Fruit fly (Drosophila melanogaster) whole organism, embryonic: ENCODE data around the gene CG18747.

Source experiments
- Adf1 ChIP-seq: fragments of 200-800 bp; sonication (Bioruptor generic); IDR thresholded peaks from 2 replicates; pipeline ENCODE4 v1.3.6; 2022; ENCODE audit warnings: missing biosample characterization, missing genetic modification characterization
- CG10321 ChIP-seq: fragments of 200-800 bp; sonication (Bioruptor generic); IDR thresholded peaks from 2 replicates; pipeline ENCODE4 v1.3.6; 2022; ENCODE audit warnings: missing biosample characterization, missing genetic modification characterization
- CG10462 ChIP-seq: fragments of 200-800 bp; sonication (Bioruptor generic); optimal IDR thresholded peaks from 2 replicates; lab custom pipeline; 2016; ENCODE audit warnings: missing biosample characterization, missing genetic modification characterization
- CG11504 ChIP-seq: fragments of 200-800 bp; sonication (Bioruptor generic); optimal IDR thresholded peaks from 3 replicates; lab custom pipeline; 2019; ENCODE audit warnings: missing biosample characterization, mild to moderate bottlenecking, missing genetic modification characterization, moderate library complexity
- CG12299 ChIP-seq: fragments of 200-800 bp; sonication (Bioruptor generic); optimal IDR thresholded peaks from 2 replicates; lab custom pipeline; 2018; ENCODE audit warnings: missing biosample characterization, mild to moderate bottlenecking, missing genetic modification characterization
- CG13287 ChIP-seq: fragments of 200-800 bp; sonication (Bioruptor generic); IDR thresholded peaks from 2 replicates; pipeline ENCODE4 v1.3.6; 2022; ENCODE audit warnings: missing biosample characterization, missing genetic modification characterization; ENCODE audit not compliant: partially characterized antibody
- CG13894 ChIP-seq: fragments of 200-800 bp; sonication (Bioruptor generic); optimal IDR thresholded peaks from 3 replicates; lab custom pipeline; 2018; ENCODE audit warnings: missing biosample characterization, mild to moderate bottlenecking, missing genetic modification characterization, moderate library complexity
- CG15269 ChIP-seq: fragments of 200-800 bp; sonication (Bioruptor generic); optimal IDR thresholded peaks from 2 replicates; lab custom pipeline; 2018; ENCODE audit warnings: missing biosample characterization, mild to moderate bottlenecking, missing genetic modification characterization, moderate library complexity
- CG15479 ChIP-seq: fragments of 200-800 bp; sonication (Bioruptor generic); optimal IDR thresholded peaks from 3 replicates; lab custom pipeline; 2019; ENCODE audit warnings: missing biosample characterization, mild to moderate bottlenecking, missing genetic modification characterization, moderate library complexity
- CG1832 ChIP-seq: fragments of 200-800 bp; sonication (Bioruptor generic); optimal IDR thresholded peaks from 2 replicates; lab custom pipeline; 2017; ENCODE audit warnings: missing biosample characterization, mild to moderate bottlenecking, missing genetic modification characterization, inconsistent platforms
- CG31365 ChIP-seq: fragments of 200-800 bp; sonication (Bioruptor generic); optimal IDR thresholded peaks from 2 replicates; lab custom pipeline; 2018; ENCODE audit warnings: missing biosample characterization, mild to moderate bottlenecking, missing genetic modification characterization
- CG3163 ChIP-seq: fragments of 200-800 bp; sonication (Bioruptor generic); optimal IDR thresholded peaks from 3 replicates; lab custom pipeline; 2016; ENCODE audit warnings: missing biosample characterization, missing genetic modification characterization
- CG33557 ChIP-seq: fragments of 200-800 bp; sonication (Bioruptor generic); optimal IDR thresholded peaks from 2 replicates; lab custom pipeline; 2019; ENCODE audit warnings: missing biosample characterization, mild to moderate bottlenecking, missing genetic modification characterization, moderate library complexity
- CG3847 ChIP-seq: fragments of 200-800 bp; sonication (Bioruptor generic); IDR thresholded peaks from 2 replicates; pipeline ENCODE4 v1.3.6; 2022; ENCODE audit warnings: missing biosample characterization, missing genetic modification characterization
- CG4404 ChIP-seq: fragments of 200-800 bp; sonication (Bioruptor generic); IDR thresholded peaks from 2 replicates; pipeline ENCODE4 v1.3.6; 2022; ENCODE audit warnings: missing biosample characterization, missing genetic modification characterization
- CG6854 ChIP-seq: fragments of 200-800 bp; sonication (Bioruptor generic); optimal IDR thresholded peaks from 3 replicates; lab custom pipeline; 2017; ENCODE audit warnings: missing biosample characterization, mild to moderate bottlenecking, missing genetic modification characterization
- CG7372 ChIP-seq: fragments of 200-800 bp; sonication (Bioruptor generic); IDR thresholded peaks from 2 replicates; pipeline ENCODE4 v1.3.6; 2022; ENCODE audit warnings: missing biosample characterization, missing genetic modification characterization
- CG9932 ChIP-seq: fragments of 200-800 bp; sonication (Bioruptor generic); IDR thresholded peaks from 2 replicates; pipeline ENCODE4 v1.3.6; 2022; ENCODE audit warnings: missing biosample characterization, missing genetic modification characterization
- Deaf1 ChIP-seq: fragments of 200-800 bp; optimal IDR thresholded peaks from 3 replicates; lab custom pipeline; 2019; ENCODE audit warnings: missing biosample characterization, mild to moderate bottlenecking, missing genetic modification characterization, moderate library complexity
- Dek ChIP-seq: fragments of 200-800 bp; sonication (Bioruptor generic); optimal IDR thresholded peaks from 3 replicates; lab custom pipeline; 2019; ENCODE audit warnings: missing biosample characterization, mild to moderate bottlenecking, missing genetic modification characterization, moderate library complexity
- Ets65A ChIP-seq: fragments of 200-800 bp; sonication (Bioruptor generic); peaks from one replicate; lab custom pipeline; 2016; ENCODE audit warnings: missing biosample characterization, missing genetic modification characterization
- HLH3B ChIP-seq: fragments of 200-800 bp; sonication (Bioruptor generic); IDR thresholded peaks from 2 replicates; pipeline ENCODE4 v1.3.6; 2022; ENCODE audit warnings: missing biosample characterization, missing genetic modification characterization
- HLH4C ChIP-seq: fragments of 200-800 bp; sonication (Bioruptor generic); IDR thresholded peaks from 3 replicates; pipeline ENCODE4 v1.3.6; 2022; ENCODE audit warnings: missing biosample characterization, missing genetic modification characterization; ENCODE audit not compliant: partially characterized antibody
- HmgD ChIP-seq: fragments of 200-800 bp; sonication (Bioruptor generic); optimal IDR thresholded peaks from 3 replicates; lab custom pipeline; 2016; ENCODE audit warnings: missing biosample characterization, missing genetic modification characterization
- Hmr ChIP-seq: fragments of 200-800 bp; sonication (Bioruptor generic); optimal IDR thresholded peaks from 3 replicates; lab custom pipeline; 2017; ENCODE audit warnings: mild to moderate bottlenecking, missing biosample characterization, missing genetic modification reagents, missing genetic modification characterization
- Hmx ChIP-seq: fragments of 200-800 bp; sonication (Bioruptor generic); optimal IDR thresholded peaks from 2 replicates; lab custom pipeline; 2016; ENCODE audit warnings: missing biosample characterization, missing genetic modification characterization
- Lhr ChIP-seq: fragments of 200-800 bp; sonication (Bioruptor generic); optimal IDR thresholded peaks from 3 replicates; lab custom pipeline; 2017; ENCODE audit warnings: mild to moderate bottlenecking, missing biosample characterization, missing genetic modification reagents, missing genetic modification characterization
- Max ChIP-seq: fragments of 200-800 bp; sonication (Bioruptor generic); optimal IDR thresholded peaks from 2 replicates; lab custom pipeline; 2016; ENCODE audit warnings: missing biosample characterization, mild to moderate bottlenecking, missing genetic modification characterization
- Meics ChIP-seq: fragments of 200-800 bp; sonication (Bioruptor generic); optimal IDR thresholded peaks from 2 replicates; lab custom pipeline; 2017; ENCODE audit warnings: missing biosample characterization, mild to moderate bottlenecking, missing genetic modification characterization
- Oli ChIP-seq: fragments of 200-800 bp; sonication (Bioruptor generic); optimal IDR thresholded peaks from 2 replicates; lab custom pipeline; 2018; ENCODE audit warnings: missing biosample characterization, mild to moderate bottlenecking, missing genetic modification characterization, moderate library complexity
- Trl ChIP-seq, 3 experiments: fragments of >200 bp in 2 of 3; fragments of 200-800 bp in 1 of 3; sonication (Bioruptor generic) in 1 of 3; optimal IDR thresholded peaks; 2 replicates in 1 of 3; 3 replicates in 2 of 3; lab custom pipeline; 2016 to 2017; ENCODE audit warnings: missing biosample characterization in 1 of 3, missing genetic modification characterization in 1 of 3
- abd-A ChIP-seq: fragments of 200-800 bp; sonication (Bioruptor generic); optimal IDR thresholded peaks from 3 replicates; lab custom pipeline; 2019; ENCODE audit warnings: missing biosample characterization, mild to moderate bottlenecking, missing genetic modification characterization, moderate library complexity
- bab2 ChIP-seq: fragments of 200-800 bp; sonication (Bioruptor generic); optimal IDR thresholded peaks from 2 replicates; lab custom pipeline; 2016; ENCODE audit warnings: missing biosample characterization, missing genetic modification characterization
- br ChIP-seq: fragments of >200 bp; optimal IDR thresholded peaks from 2 replicates; lab custom pipeline; 2017
- bsh ChIP-seq, 2 experiments: fragments of 200-800 bp; sonication (Bioruptor generic); optimal IDR thresholded peaks; 2 replicates each; lab custom pipeline; 2017 to 2018; ENCODE audit warnings: mild to moderate bottlenecking in 2 of 2, missing biosample characterization in 2 of 2, missing genetic modification characterization in 2 of 2, moderate library complexity in 1 of 2
- chinmo ChIP-seq: fragments of 200-800 bp; sonication (Bioruptor generic); IDR thresholded peaks from 4 replicates; pipeline ENCODE4 v1.3.6; 2022; ENCODE audit warnings: missing biosample characterization, missing genetic modification characterization; ENCODE audit not compliant: partially characterized antibody
- klu ChIP-seq: fragments of 200-800 bp; sonication (Bioruptor generic); IDR thresholded peaks from 2 replicates; pipeline ENCODE4 v1.3.6; 2022; ENCODE audit warnings: missing biosample characterization, missing genetic modification characterization
- maf-S ChIP-seq: fragments of 200-800 bp; sonication (Bioruptor generic); optimal IDR thresholded peaks from 2 replicates; lab custom pipeline; 2016; ENCODE audit warnings: missing biosample characterization, missing genetic modification characterization
- pho ChIP-seq: fragments of 200-800 bp; sonication (Bioruptor generic); optimal IDR thresholded peaks from 2 replicates; lab custom pipeline; 2016; ENCODE audit warnings: missing biosample characterization, missing genetic modification characterization
- pita ChIP-seq: fragments of 200-800 bp; sonication (Bioruptor generic); optimal IDR thresholded peaks from 2 replicates; lab custom pipeline; 2017; ENCODE audit warnings: missing biosample characterization, mild to moderate bottlenecking, missing genetic modification characterization
- scrt ChIP-seq: fragments of 200-800 bp; sonication (Bioruptor generic); optimal IDR thresholded peaks from 2 replicates; lab custom pipeline; 2018; ENCODE audit warnings: missing biosample characterization, mild to moderate bottlenecking, missing genetic modification characterization, moderate library complexity
- trem ChIP-seq: fragments of 200-800 bp; optimal IDR thresholded peaks from 3 replicates; lab custom pipeline; 2019; ENCODE audit warnings: missing biosample characterization, mild to moderate bottlenecking, missing genetic modification characterization, moderate library complexity
- ttk ChIP-seq: fragments of 200-800 bp; sonication (Bioruptor generic); IDR thresholded peaks from 2 replicates; pipeline ENCODE4 v2.1.2; 2022; ENCODE audit warnings: missing biosample characterization, missing genetic modification characterization
- vnd ChIP-seq: fragments of 200-800 bp; sonication (Bioruptor generic); IDR thresholded peaks from 3 replicates; pipeline ENCODE4 v1.3.6; 2022; ENCODE audit warnings: missing biosample characterization, missing genetic modification characterization; ENCODE audit not compliant: partially characterized antibody
- vvl ChIP-seq: fragments of 200-800 bp; sonication (Bioruptor generic); IDR thresholded peaks from 2 replicates; pipeline ENCODE4 v1.3.6; 2022; ENCODE audit warnings: missing biosample characterization, missing genetic modification characterization
- wek ChIP-seq: fragments of 200-800 bp; sonication (Bioruptor generic); optimal IDR thresholded peaks from 3 replicates; lab custom pipeline; 2018; ENCODE audit warnings: missing biosample characterization, mild to moderate bottlenecking, missing genetic modification characterization, moderate library complexity
- zen2 ChIP-seq: fragments of 200-800 bp; sonication (Bioruptor generic); IDR thresholded peaks from 3 replicates; pipeline ENCODE4 v1.3.6; 2022; ENCODE audit warnings: missing biosample characterization, missing genetic modification characterization; ENCODE audit not compliant: partially characterized antibody

CG18747 gene

DNA sequence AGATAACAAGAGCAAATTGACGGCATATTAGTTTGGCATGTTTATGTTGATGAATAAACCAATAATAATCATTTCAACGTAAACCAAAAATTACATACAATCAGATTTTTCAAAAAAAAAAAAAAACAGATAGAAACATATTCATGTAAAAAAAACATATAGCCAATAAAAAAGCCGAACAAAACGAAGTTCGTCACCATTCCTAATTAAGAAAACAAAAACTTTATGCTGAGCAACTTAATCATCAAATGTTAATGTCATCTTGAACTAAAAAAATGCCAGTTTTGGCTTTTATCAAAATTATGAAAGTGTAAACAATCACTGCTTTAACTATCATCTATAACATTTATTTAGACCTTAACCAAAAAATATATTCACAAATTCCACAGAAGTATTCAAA is 25.4 kb downstream of the CG18747 start, which contains the start of gene CG10919:
CG10919 (plus strand) TSS at position 301 of the 400 bp plus-strand sequence.
- TF ChIP-seq CG4404 (GFP tag; lab: Robert Waterston, UW) (no peak), CG7372 (GFP tag; lab: Robert Waterston, UW) (no peak), Hmx (GFP tag; lab: Kevin White, UChicago) (no peak), CG6854 (GFP tag; lab: Kevin White, UChicago) (no peak)

DNA sequence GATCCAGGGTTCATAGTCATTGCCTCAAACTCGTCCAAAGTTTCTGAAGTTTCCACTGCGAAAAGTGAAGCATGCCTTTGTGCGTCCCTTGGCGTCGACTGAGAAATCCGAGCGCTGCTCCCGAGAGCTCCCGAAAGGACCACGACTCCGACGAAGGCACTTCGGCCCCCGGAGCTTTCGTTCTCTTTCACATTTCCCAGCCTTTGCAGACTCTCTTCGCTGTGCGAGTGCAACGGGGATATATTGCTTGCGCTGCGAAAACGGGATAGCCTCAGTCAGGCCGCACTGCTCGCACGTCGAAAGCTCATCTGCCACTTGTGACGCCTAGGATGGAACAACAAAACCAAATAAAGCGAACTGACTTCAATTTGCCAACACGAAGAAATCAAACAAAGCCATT is 29.7 kb downstream of the CG18747 start:
- TF ChIP-seq abd-A (tag; lab: Kevin White, UChicago) (peak; percentile 15), Ets65A (GFP tag; lab: Kevin White, UChicago) (peak; percentile 28), CG13894 (tag; lab: Kevin White, UChicago) (peak; percentile 1), maf-S (GFP tag; lab: Kevin White, UChicago) (no peak), HLH3B (no peak), zen2 (GFP tag; lab: Robert Waterston, UW) (peak; percentile 15; the same call in 1 of the 3 replicates), Trl (optimal IDR thresholded peaks at IDR 0.05; lab: Kevin White, UChicago) (peak; percentile 15 to 21), Trl (GFP tag; optimal IDR thresholded peaks at IDR 0.05; lab: Kevin White, UChicago) (no peak), Lhr (GFP tag; lab: Kevin White, UChicago) (no peak), bsh (GFP tag; optimal IDR thresholded peaks at IDR 0.05; lab: Kevin White, UChicago) (no peak), scrt (GFP tag; lab: Kevin White, UChicago) (peak; percentile 19), chinmo (GFP tag; lab: Robert Waterston, UW) (0 out of 4 replicates have a peak, but pooled peaks have one; percentile 21), CG3163 (GFP tag; lab: Kevin White, UChicago) (peak; percentile 97), Max (GFP tag; lab: Kevin White, UChicago) (no peak), CG15479 (GFP tag; lab: Kevin White, UChicago) (no peak), Dek (no peak), HLH4C (GFP tag; lab: Robert Waterston, UW) (no peak), bab2 (GFP tag; lab: Kevin White, UChicago) (no peak), CG12299 (tag; lab: Kevin White, UChicago) (no peak), klu (no peak), Oli (no peak), pho (GFP tag; lab: Kevin White, UChicago) (no peak), Deaf1 (tag; lab: Kevin White, UChicago) (peak; percentile 97), Adf1 (GFP tag; lab: Robert Waterston, UW) (peak; percentile 50), CG13287 (GFP tag; lab: Robert Waterston, UW) (peak; percentile 14; the same call in 1 of the 2 replicates), Hmr (peak; percentile 14), CG1832 (GFP tag; lab: Kevin White, UChicago) (peak; percentile 81), CG10321 (GFP tag; lab: Robert Waterston, UW) (peak; percentile 92), HmgD (GFP tag; lab: Kevin White, UChicago) (no peak), CG10462 (no peak)

DNA sequence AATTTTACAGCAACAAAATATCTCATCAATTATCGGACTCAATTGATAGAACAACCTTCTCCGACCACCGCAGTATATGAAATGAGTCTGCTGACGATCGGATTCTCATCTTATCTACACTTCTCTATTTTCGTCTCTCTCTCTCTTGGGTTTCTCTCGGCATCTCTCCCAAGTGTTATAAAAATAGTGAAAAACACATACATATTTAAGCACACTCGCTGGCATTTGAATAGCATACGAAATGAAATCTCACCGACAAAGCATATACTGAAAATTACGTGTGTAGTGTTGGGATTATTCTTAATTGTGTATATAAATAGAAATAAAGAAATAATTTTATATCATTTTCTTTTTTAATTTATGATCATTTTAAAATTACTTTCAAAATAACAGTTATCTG is 33.3 kb downstream of the CG18747 start, which contains the start of gene pyd3:
pyd3 (minus strand) TSS at position 87 of the 400 bp plus-strand sequence.
- TF ChIP-seq CG15269: peak; percentile 16
- no peak for TF ChIP-seq CG31365 (tag; lab: Kevin White, UChicago)
- peak; percentile 70 to 73 for TF ChIP-seq Trl (optimal IDR thresholded peaks at IDR 0.05; lab: Kevin White, UChicago)
- no peak for TF ChIP-seq Trl (GFP tag; optimal IDR thresholded peaks at IDR 0.05; lab: Kevin White, UChicago)
- TF ChIP-seq CG3847 (GFP tag; lab: Robert Waterston, UW): no peak
- TF ChIP-seq CG11504 (tag; lab: Kevin White, UChicago): peak; percentile 18
- 0 out of 2 replicates have a peak, but pooled peaks have one; percentile 9 for TF ChIP-seq CG9932
- no peak for TF ChIP-seq pita (GFP tag; lab: Kevin White, UChicago)
- no peak for TF ChIP-seq br
- TF ChIP-seq vnd (GFP tag; lab: Robert Waterston, UW): no peak
- TF ChIP-seq CG33557: no peak
- TF ChIP-seq trem: peak; percentile 4
- no peak for TF ChIP-seq vvl (GFP tag; lab: Robert Waterston, UW)
- TF ChIP-seq wek (GFP tag; lab: Kevin White, UChicago): no peak
- no peak for TF ChIP-seq ttk (GFP tag; lab: Robert Waterston, UW)
- peak; percentile 21 for TF ChIP-seq Meics (GFP tag; lab: Kevin White, UChicago)
